Fruit fly (Drosophila melanogaster): ENCODE results near the gene AhcyL2.

The AhcyL2 gene

dm6 chr3R:17020956-17021355, 39.0 kb upstream of the AhcyL2 start, which contains the start of gene Adsl (continued):
- TF ChIP-seq CG17186 (GFP tag; optimal IDR thresholded peaks at IDR 0.05): peak; percentile 60
- peak; percentile 91 for TF ChIP-seq ci (GFP tag; IDR thresholded peaks at IDR 0.05)
- peak; percentile 73 for TF ChIP-seq CG10462 (GFP tag; optimal IDR thresholded peaks at IDR 0.05)
- no peak for TF ChIP-seq ap (GFP tag; IDR thresholded peaks at IDR 0.05)
- TF ChIP-seq CG4282 (GFP tag; optimal IDR thresholded peaks at IDR 0.05): no peak
- no peak for TF ChIP-seq Xrp1 (GFP tag; IDR thresholded peaks at IDR 0.05)
- no peak for TF ChIP-seq grau (tag; optimal IDR thresholded peaks at IDR 0.05)
- TF ChIP-seq D (optimal IDR thresholded peaks at IDR 0.05): no peak
- TF ChIP-seq D (GFP tag; optimal IDR thresholded peaks at IDR 0.05): peak; percentile 47
- TF ChIP-seq NC2β (GFP tag; optimal IDR thresholded peaks at IDR 0.05): peak; percentile 41
- TF ChIP-seq Ets97D (GFP tag; optimal IDR thresholded peaks at IDR 0.05): peak; percentile 99
- peak; percentile 73 for TF ChIP-seq CG17328 (GFP tag; IDR thresholded peaks at IDR 0.05)
- TF ChIP-seq Oli (tag; optimal IDR thresholded peaks at IDR 0.05): peak; percentile 51
- TF ChIP-seq kah (GFP tag; optimal IDR thresholded peaks at IDR 0.05): peak; percentile 82
- 0 out of 3 replicates have a peak, but pooled peaks have one; percentile 9 for TF ChIP-seq z (GFP tag; IDR thresholded peaks at IDR 0.05)
- peak; percentile 39 for TF ChIP-seq en (GFP tag; optimal IDR thresholded peaks at IDR 0.05)
- TF ChIP-seq sisA (GFP tag; IDR thresholded peaks at IDR 0.05): no peak
- TF ChIP-seq zfh1 (GFP tag; IDR thresholded peaks at IDR 0.05): peak; percentile 72
- TF ChIP-seq chm (GFP tag; IDR thresholded peaks at IDR 0.05): no peak
- TF ChIP-seq luna (GFP tag; optimal IDR thresholded peaks at IDR 0.05): no peak
- TF ChIP-seq CG34376 (GFP tag; optimal IDR thresholded peaks at IDR 0.05): no peak
- peak; percentile 73 for TF ChIP-seq CG10979 (tag; optimal IDR thresholded peaks at IDR 0.05)
- TF ChIP-seq CG1529 (GFP tag; optimal IDR thresholded peaks at IDR 0.05): peak; percentile 78
- TF ChIP-seq sc (optimal IDR thresholded peaks at IDR 0.05): no peak
- peak; percentile 67 for TF ChIP-seq sc (GFP tag; optimal IDR thresholded peaks at IDR 0.05)
- TF ChIP-seq CG14667 (GFP tag; IDR thresholded peaks at IDR 0.05): no peak
- TF ChIP-seq wor (GFP tag; IDR thresholded peaks at IDR 0.05): no peak
- no peak for TF ChIP-seq CG14965 (GFP tag; optimal IDR thresholded peaks at IDR 0.05; ENCODE audit: borderline replicate concordance)
- peak; percentile 42; the same call in 1 of the 3 replicates for TF ChIP-seq CG34422 (GFP tag; IDR thresholded peaks at IDR 0.05)
- peak; percentile 83 for TF ChIP-seq Meics (GFP tag; optimal IDR thresholded peaks at IDR 0.05)
- TF ChIP-seq ATbp (GFP tag; optimal IDR thresholded peaks at IDR 0.05): peak; percentile 78
- TF ChIP-seq onecut (GFP tag; IDR thresholded peaks at IDR 0.05): peak; percentile 61
- peak; percentile 35; the same call in 1 of the 2 replicates for TF ChIP-seq CG32767 (GFP tag; IDR thresholded peaks at IDR 0.05)
- TF ChIP-seq trem (tag; optimal IDR thresholded peaks at IDR 0.05): peak; percentile 84
- peak; percentile 78 for TF ChIP-seq CG6765 (GFP tag; optimal IDR thresholded peaks at IDR 0.05)
- TF ChIP-seq CG17912 (GFP tag; optimal IDR thresholded peaks at IDR 0.05): peak; percentile 50
- TF ChIP-seq Blimp-1 (GFP tag; optimal IDR thresholded peaks at IDR 0.05): no peak
- peak; percentile 69 for TF ChIP-seq sim (GFP tag; IDR thresholded peaks at IDR 0.05)
- peak; percentile 3 for TF ChIP-seq CG15696 (tag; optimal IDR thresholded peaks at IDR 0.05)
- TF ChIP-seq lab (GFP tag; optimal IDR thresholded peaks at IDR 0.05): peak; percentile 82
- TF ChIP-seq B-H1 (GFP tag; IDR thresholded peaks at IDR 0.05): no peak; the same call in 2 of the 3 replicates
- peak; percentile 89 for TF ChIP-seq caup (GFP tag; optimal IDR thresholded peaks at IDR 0.05; ENCODE audit: severe bottlenecking)
- TF ChIP-seq pfk (GFP tag; optimal IDR thresholded peaks at IDR 0.05): peak; percentile 35
- TF ChIP-seq schlank (tag; optimal IDR thresholded peaks at IDR 0.05): peak; percentile 49
- TF ChIP-seq CG7271 (tag; optimal IDR thresholded peaks at IDR 0.05): peak; percentile 91
- TF ChIP-seq D19A (tag; optimal IDR thresholded peaks at IDR 0.05): no peak
- TF ChIP-seq CG4328 (GFP tag; optimal IDR thresholded peaks at IDR 0.05): peak; percentile 50
- peak; percentile 95 for TF ChIP-seq Med (GFP tag)
- no peak for TF ChIP-seq Dref (GFP tag; IDR thresholded peaks at IDR 0.05)
- TF ChIP-seq CG17568 (GFP tag; optimal IDR thresholded peaks at IDR 0.05): no peak
- peak; percentile 90 for TF ChIP-seq scrt (GFP tag; optimal IDR thresholded peaks at IDR 0.05)

Data from whole organism, embryonic.